Fruit fly (Drosophila melanogaster) whole organism, embryonic: ENCODE measurements around the gene CG14221.

Experiments
- Bgb ChIP-seq: fragments of 200-800 bp; sonication (Bioruptor generic); IDR thresholded peaks from 2 replicates; pipeline ENCODE4 v1.3.6; 2022; ENCODE audit warnings: missing biosample characterization, missing genetic modification characterization; ENCODE audit not compliant: partially characterized antibody
- CG10274 ChIP-seq: fragments of 200-800 bp; sonication (Bioruptor generic); optimal IDR thresholded peaks from 3 replicates; lab custom pipeline; 2017; ENCODE audit warnings: missing biosample characterization, mild to moderate bottlenecking, missing genetic modification characterization
- CG12769 ChIP-seq: fragments of 200-800 bp; sonication (Bioruptor generic); optimal IDR thresholded peaks from 2 replicates; lab custom pipeline; 2019; ENCODE audit warnings: missing biosample characterization, mild to moderate bottlenecking, missing genetic modification characterization, moderate library complexity
- CG13775 ChIP-seq: fragments of 200-800 bp; sonication (Bioruptor generic); optimal IDR thresholded peaks from 3 replicates; lab custom pipeline; 2017; ENCODE audit warnings: missing biosample characterization, mild to moderate bottlenecking, missing genetic modification characterization
- CG1647 ChIP-seq: fragments of 200-800 bp; sonication (Bioruptor generic); optimal IDR thresholded peaks from 3 replicates; lab custom pipeline; 2016; ENCODE audit warnings: missing biosample characterization, missing genetic modification characterization
- CG16863 ChIP-seq: fragments of 200-800 bp; sonication (Bioruptor generic); optimal IDR thresholded peaks from 3 replicates; lab custom pipeline; 2016; ENCODE audit warnings: missing biosample characterization, missing genetic modification characterization
- CG17361 ChIP-seq: fragments of 200-800 bp; sonication (Bioruptor generic); IDR thresholded peaks from 3 replicates; pipeline ENCODE4 v1.3.6; 2022; ENCODE audit warnings: missing biosample characterization, missing genetic modification characterization
- CG18011 ChIP-seq: fragments of 200-800 bp; sonication (Bioruptor generic); optimal IDR thresholded peaks from 2 replicates; lab custom pipeline; 2017; ENCODE audit warnings: missing biosample characterization, missing genetic modification characterization, mild to moderate bottlenecking, moderate library complexity, missing genotype
- CG1832 ChIP-seq: fragments of 200-800 bp; sonication (Bioruptor generic); optimal IDR thresholded peaks from 2 replicates; lab custom pipeline; 2017; ENCODE audit warnings: missing biosample characterization, mild to moderate bottlenecking, missing genetic modification characterization, inconsistent platforms
- CG32767 ChIP-seq: fragments of 200-800 bp; sonication (Bioruptor generic); IDR thresholded peaks from 2 replicates; pipeline ENCODE4 v1.3.6; 2022; ENCODE audit warnings: missing biosample characterization, missing genetic modification characterization
- CG3995 ChIP-seq: fragments of 200-800 bp; sonication (Bioruptor generic); optimal IDR thresholded peaks from 3 replicates; lab custom pipeline; 2016; ENCODE audit warnings: missing biosample characterization, missing genetic modification characterization
- CG6689 ChIP-seq: fragments of 200-800 bp; sonication (Bioruptor generic); IDR thresholded peaks from 2 replicates; pipeline ENCODE4 v1.3.6; 2022; ENCODE audit warnings: missing biosample characterization, missing genetic modification characterization
- CG7271 ChIP-seq: fragments of 200-800 bp; sonication (Bioruptor generic); optimal IDR thresholded peaks from 2 replicates; lab custom pipeline; 2018; ENCODE audit warnings: missing biosample characterization, mild to moderate bottlenecking, missing genetic modification characterization, moderate library complexity
- CG7357 ChIP-seq: fragments of 200-800 bp; sonication (Bioruptor generic); IDR thresholded peaks from 3 replicates; pipeline ENCODE4 v1.3.6; 2022; ENCODE audit warnings: missing biosample characterization, missing genetic modification characterization
- CG7928 ChIP-seq: fragments of 200-800 bp; sonication (Bioruptor generic); optimal IDR thresholded peaks from 2 replicates; lab custom pipeline; 2017; ENCODE audit warnings: missing biosample characterization, mild to moderate bottlenecking, missing genetic modification characterization
- CG7963 ChIP-seq: fragments of 200-800 bp; sonication (Bioruptor generic); IDR thresholded peaks from 3 replicates; pipeline ENCODE4 v1.3.6; 2022; ENCODE audit warnings: missing biosample characterization, missing genetic modification characterization; ENCODE audit not compliant: partially characterized antibody
- CG8478 ChIP-seq: fragments of >200 bp; optimal IDR thresholded peaks from 2 replicates; lab custom pipeline; 2018
- CG9437 ChIP-seq: fragments of 200-800 bp; sonication (Bioruptor generic); optimal IDR thresholded peaks from 2 replicates; lab custom pipeline; 2018; ENCODE audit warnings: missing biosample characterization, mild to moderate bottlenecking, missing genetic modification characterization
- CrebB ChIP-seq: fragments of 200-800 bp; sonication (Bioruptor generic); optimal IDR thresholded peaks from 3 replicates; lab custom pipeline; 2018; ENCODE audit warnings: missing biosample characterization, mild to moderate bottlenecking, missing genetic modification characterization
- D19A ChIP-seq: fragments of 200-800 bp; optimal IDR thresholded peaks from 3 replicates; lab custom pipeline; 2019; ENCODE audit warnings: missing biosample characterization, mild to moderate bottlenecking, missing genetic modification characterization, moderate library complexity
- D19B ChIP-seq: fragments of 200-800 bp; sonication (Bioruptor generic); optimal IDR thresholded peaks from 2 replicates; lab custom pipeline; 2017; ENCODE audit warnings: missing biosample characterization, mild to moderate bottlenecking, missing genetic modification characterization
- Eip74EF ChIP-seq, 2 experiments: fragments of 200-800 bp in 1 of 2; fragments of >200 bp in 1 of 2; sonication (Bioruptor generic) in 1 of 2; optimal IDR thresholded peaks; 2 replicates each; lab custom pipeline; 2017 to 2019; ENCODE audit warnings: missing biosample characterization in 2 of 2, missing genetic modification characterization in 2 of 2, mild to moderate bottlenecking in 1 of 2, moderate library complexity in 1 of 2
- HLH54F ChIP-seq: fragments of 200-800 bp; sonication (Bioruptor generic); optimal IDR thresholded peaks from 3 replicates; lab custom pipeline; 2016; ENCODE audit warnings: missing biosample characterization, missing genetic modification characterization
- Kr ChIP-seq: fragments of 200-800 bp; sonication (Bioruptor generic); optimal IDR thresholded peaks from 2 replicates; lab custom pipeline; 2017; ENCODE audit warnings: missing biosample characterization, mild to moderate bottlenecking, missing genetic modification characterization
- Lim3 ChIP-seq: fragments of 200-800 bp; sonication (Bioruptor generic); IDR thresholded peaks from 2 replicates; pipeline ENCODE4 v1.3.6; 2022; ENCODE audit warnings: missing biosample characterization, missing genetic modification characterization
- MESR4 ChIP-seq: fragments of 200-800 bp; sonication (Bioruptor generic); optimal IDR thresholded peaks from 2 replicates; lab custom pipeline; 2018; ENCODE audit warnings: missing biosample characterization, mild to moderate bottlenecking, missing genetic modification characterization, moderate library complexity
- Max ChIP-seq: fragments of 200-800 bp; sonication (Bioruptor generic); optimal IDR thresholded peaks from 2 replicates; lab custom pipeline; 2016; ENCODE audit warnings: missing biosample characterization, mild to moderate bottlenecking, missing genetic modification characterization
- Med ChIP-seq: fragments of 200-800 bp; sonication (Bioruptor generic); peaks from one replicate; lab custom pipeline; 2016; ENCODE audit warnings: missing biosample characterization, missing genetic modification characterization, mild to moderate bottlenecking, inconsistent platforms, moderate library complexity
- Stat92E ChIP-seq, 3 experiments: fragments of >200 bp in 2 of 3; fragments of 200-800 bp in 1 of 3; sonication (Bioruptor generic) in 1 of 3; optimal IDR thresholded peaks; 2 replicates each; lab custom pipeline; 2017 to 2019; ENCODE audit warnings: missing biosample characterization in 3 of 3, missing genetic modification characterization in 3 of 3, mild to moderate bottlenecking in 1 of 3, moderate library complexity in 1 of 3
- cg ChIP-seq: fragments of 200-800 bp; sonication (Bioruptor generic); optimal IDR thresholded peaks from 3 replicates; lab custom pipeline; 2019; ENCODE audit warnings: missing biosample characterization, mild to moderate bottlenecking, missing genetic modification characterization, moderate library complexity
- ci ChIP-seq: fragments of 200-800 bp; sonication (Bioruptor generic); IDR thresholded peaks from 3 replicates; pipeline ENCODE4 v1.3.6; 2022; ENCODE audit warnings: missing biosample characterization, missing genetic modification characterization
- lola ChIP-seq, 3 experiments: fragments of >200 bp in 2 of 3; fragments of 200-800 bp in 1 of 3; sonication (Bioruptor generic) in 1 of 3; optimal IDR thresholded peaks; 2 replicates each; lab custom pipeline; 2017 to 2019; ENCODE audit warnings: missing biosample characterization in 3 of 3, missing genetic modification characterization in 3 of 3, mild to moderate bottlenecking in 1 of 3, moderate library complexity in 1 of 3
- nerfin-1 ChIP-seq: fragments of 200-800 bp; sonication (Bioruptor generic); optimal IDR thresholded peaks from 3 replicates; lab custom pipeline; 2019; ENCODE audit warnings: missing biosample characterization, mild to moderate bottlenecking, missing genetic modification characterization, moderate library complexity
- phol ChIP-seq: fragments of 200-800 bp; sonication (Bioruptor generic); optimal IDR thresholded peaks from 3 replicates; lab custom pipeline; 2018; ENCODE audit warnings: missing biosample characterization, mild to moderate bottlenecking, missing genetic modification characterization, moderate library complexity
- prd ChIP-seq, 3 experiments: fragments of >200 bp in 2 of 3; fragments of 200-800 bp in 1 of 3; sonication (Bioruptor generic) in 1 of 3; optimal IDR thresholded peaks in 2 of 3; IDR thresholded peaks in 1 of 3; 2 replicates in 2 of 3; 3 replicates in 1 of 3; pipeline versions ENCODE4 v1.3.6 to Lab custom; 2017 to 2022; ENCODE audit warnings: missing biosample characterization in 1 of 3, missing genetic modification characterization in 1 of 3
- salm ChIP-seq: fragments of 200-800 bp; sonication (Bioruptor generic); optimal IDR thresholded peaks from 2 replicates; lab custom pipeline; 2018; ENCODE audit warnings: missing biosample characterization, mild to moderate bottlenecking, missing genetic modification characterization
- sens ChIP-seq: fragments of 200-800 bp; sonication (Bioruptor generic); peaks from one replicate; lab custom pipeline; 2016; ENCODE audit warnings: missing biosample characterization, missing genetic modification characterization
- seq ChIP-seq: fragments of 200-800 bp; sonication (Bioruptor generic); IDR thresholded peaks from 2 replicates; pipeline ENCODE4 v1.3.6; 2022; ENCODE audit warnings: missing biosample characterization, missing genetic modification characterization
- so ChIP-seq: fragments of 200-800 bp; sonication (Bioruptor generic); IDR thresholded peaks from 3 replicates; pipeline ENCODE4 v1.3.6; 2022; ENCODE audit warnings: missing biosample characterization, missing genetic modification characterization
- sug ChIP-seq: fragments of 200-800 bp; optimal IDR thresholded peaks from 2 replicates; lab custom pipeline; 2019; ENCODE audit warnings: missing biosample characterization, mild to moderate bottlenecking, missing genetic modification characterization, moderate library complexity
- unc-4 ChIP-seq: fragments of 200-800 bp; sonication (Bioruptor generic); IDR thresholded peaks from 2 replicates; pipeline ENCODE4 v1.3.6; 2022; ENCODE audit warnings: missing biosample characterization, missing genetic modification characterization; ENCODE audit not compliant: partially characterized antibody
- z ChIP-seq: fragments of 200-800 bp; sonication (Bioruptor generic); IDR thresholded peaks from 3 replicates; pipeline ENCODE4 v1.3.6; 2022; ENCODE audit warnings: missing biosample characterization, missing genetic modification characterization

The CG14221 gene

dm6 chrX:19579648-19580301 is 41.3 kb downstream of the CG14221 start, which contains the start of gene Tao (continued):
- no peak for TF ChIP-seq Lim3 (GFP tag; lab: Robert Waterston, UW)
- TF ChIP-seq CG6689 (GFP tag; lab: Robert Waterston, UW): no peak
- peak; percentile 81 for TF ChIP-seq unc-4 (GFP tag; lab: Robert Waterston, UW)
- no peak for TF ChIP-seq Kr (GFP tag; lab: Kevin White, UChicago)

- TF ChIP-seq sens (GFP tag; lab: Kevin White, UChicago) (peak; percentile 68), cg (GFP tag; lab: Kevin White, UChicago) (peak; percentile 95), Bgb (GFP tag; lab: Robert Waterston, UW) (no peak), sug (tag; lab: Kevin White, UChicago) (no peak), CG3995 (GFP tag; lab: Kevin White, UChicago) (peak; percentile 92), Stat92E (GFP tag; optimal IDR thresholded peaks at IDR 0.05; lab: Kevin White, UChicago) (peak in 1 of 3 experiments; percentile 80), HLH54F (GFP tag; lab: Kevin White, UChicago) (no peak), CG1832 (GFP tag; lab: Kevin White, UChicago) (peak; percentile 67), CG7271 (tag; lab: Kevin White, UChicago) (no peak), CG7928 (GFP tag; lab: Kevin White, UChicago) (peak; percentile 75), seq (GFP tag; lab: Robert Waterston, UW) (0 out of 2 replicates have a peak, but pooled peaks have one; percentile 8), Max (GFP tag; lab: Kevin White, UChicago) (no peak), CG32767 (GFP tag; lab: Robert Waterston, UW) (0 out of 2 replicates have a peak, but pooled peaks have one; percentile 21), salm (no peak), MESR4 (GFP tag; lab: Kevin White, UChicago) (peak; percentile 71), CG8478 (lab: Kevin White, UChicago) (peak; percentile 99), prd (optimal IDR thresholded peaks at IDR 0.05; lab: Kevin White, UChicago) (no peak), prd (GFP tag; IDR thresholded peaks at IDR 0.05; lab: Robert Waterston, UW) (0 out of 3 replicates have a peak, but pooled peaks have one; percentile 12), Eip74EF (GFP tag; optimal IDR thresholded peaks at IDR 0.05; lab: Kevin White, UChicago) (peak in 1 of 2 experiments; percentile 2), Med (peak; percentile 47), CG7963 (GFP tag; lab: Robert Waterston, UW) (no peak), CG9437 (GFP tag; lab: Kevin White, UChicago) (no peak), CG16863 (no peak), lola (GFP tag; optimal IDR thresholded peaks at IDR 0.05; lab: Kevin White, UChicago) (peak in 1 of 3 experiments; percentile 92), ci (GFP tag; lab: Robert Waterston, UW) (0 out of 3 replicates have a peak, but pooled peaks have one; percentile 23), CG7357 (peak; percentile 70), CG12769 (tag; lab: Kevin White, UChicago) (peak; percentile 78), CG17361 (GFP tag; lab: Robert Waterston, UW) (no peak)
Measured at dm6 chrX:19578908-19579647, 42.0 kb downstream of the CG14221 start.

DNA sequence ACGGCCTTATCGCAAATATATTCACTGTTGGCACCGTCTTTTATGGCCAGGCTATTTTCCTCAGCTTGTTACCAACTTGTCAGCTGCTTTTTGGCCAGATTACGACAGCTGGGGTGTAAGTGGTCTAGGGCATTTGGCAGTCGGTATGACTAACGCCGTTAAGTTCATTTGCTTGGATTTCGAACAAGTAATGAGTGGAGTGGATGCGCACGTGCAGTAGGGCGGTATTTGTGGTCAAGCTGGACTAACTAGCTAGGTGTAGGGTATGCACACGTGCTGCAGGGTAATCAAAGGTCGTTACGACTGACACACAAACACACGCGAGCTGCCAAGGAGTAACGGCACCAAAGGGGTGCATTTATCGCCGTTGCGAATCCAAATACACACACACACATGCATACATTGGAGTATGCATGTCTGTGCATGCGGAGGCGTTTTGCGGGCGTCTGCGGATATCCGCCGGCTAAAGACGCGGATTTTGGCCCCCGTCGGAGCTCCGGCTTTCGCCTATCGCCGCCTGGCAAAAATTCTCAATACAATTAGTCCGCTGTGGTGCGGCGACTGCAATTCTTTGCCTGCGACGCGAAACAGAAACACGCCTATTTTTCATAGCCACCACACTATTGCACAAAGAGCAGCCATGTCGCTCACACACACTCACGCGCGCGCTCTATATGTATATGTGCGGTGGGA is 43.0 kb downstream of the CG14221 start:
- TF ChIP-seq D19B (GFP tag; lab: Kevin White, UChicago): peak; percentile 52
- no peak for TF ChIP-seq CG18011
- peak; percentile 76 for TF ChIP-seq cg (GFP tag; lab: Kevin White, UChicago)
- TF ChIP-seq CG13775 (GFP tag; lab: Kevin White, UChicago): peak; percentile 95
- TF ChIP-seq D19A: peak; percentile 54
- peak; percentile 30 for TF ChIP-seq nerfin-1 (tag; lab: Kevin White, UChicago)
- TF ChIP-seq prd (optimal IDR thresholded peaks at IDR 0.05; lab: Kevin White, UChicago): no peak
- TF ChIP-seq prd (GFP tag; IDR thresholded peaks at IDR 0.05; lab: Robert Waterston, UW): no peak
- TF ChIP-seq CrebB (tag; lab: Kevin White, UChicago): no peak
- no peak for TF ChIP-seq z
- TF ChIP-seq phol (tag; lab: Kevin White, UChicago): peak; percentile 54
- TF ChIP-seq CG1647 (GFP tag; lab: Kevin White, UChicago): no peak
- TF ChIP-seq so: 0 out of 3 replicates have a peak, but pooled peaks have one; percentile 9
- TF ChIP-seq CG10274 (GFP tag; lab: Kevin White, UChicago): peak; percentile 69
